Worm (Caenorhabditis elegans) whole organism, L1 larva: ENCODE data around the gene nipi-3.
A peak's percentile ranks its signal among the peaks of the same experiment; 100 is the strongest.

Source experiments
- C04F5.9 ChIP-seq: sonication (generic microtip); optimal IDR thresholded peaks from 2 replicates; lab custom pipeline; 2016; ENCODE audit warnings: missing genetic modification characterization, missing compliant biosample characterization
- C34B4.2 ChIP-seq: sonication (generic microtip); optimal IDR thresholded peaks from 2 replicates; lab custom pipeline; 2017; ENCODE audit warnings: mild to moderate bottlenecking, missing genetic modification characterization, missing compliant biosample characterization
- Y116A8C.19 ChIP-seq: sonication (generic microtip); optimal IDR thresholded peaks from 2 replicates; lab custom pipeline; 2016; ENCODE audit warnings: missing compliant biosample characterization, missing genetic modification characterization, borderline replicate concordance
- alr-1 ChIP-seq: fragments of 200-800 bp; sonication (Bioruptor generic); optimal IDR thresholded peaks from 2 replicates; lab custom pipeline; 2018; ENCODE audit warnings: borderline replicate concordance, mild to moderate bottlenecking, missing genetic modification characterization, missing compliant biosample characterization
- aly-2 ChIP-seq: fragments of 150-350 bp; optimal IDR thresholded peaks from 2 replicates; lab custom pipeline; 2014; ENCODE audit warnings: missing biosample characterization, missing genetic modification characterization
- ama-1 ChIP-seq: fragments of 150-350 bp; optimal IDR thresholded peaks from 2 replicates; lab custom pipeline; 2014
- ceh-8 ChIP-seq: fragments of 200-800 bp; sonication (Bioruptor generic); optimal IDR thresholded peaks from 2 replicates; lab custom pipeline; 2018; ENCODE audit warnings: mild to moderate bottlenecking, missing genetic modification characterization, moderate library complexity, missing compliant biosample characterization
- ceh-82 ChIP-seq, 3 experiments: fragments of 150-350 bp in 1 of 3; sonication (generic microtip) in 2 of 3; optimal IDR thresholded peaks; 2 replicates each; lab custom pipeline; 2014 to 2017; ENCODE audit warnings: missing biosample characterization in 3 of 3, missing genetic modification characterization in 3 of 3
- ces-1 ChIP-seq: fragments of 150-350 bp; optimal IDR thresholded peaks from 2 replicates; lab custom pipeline; 2014; ENCODE audit warnings: missing biosample characterization, missing genetic modification reagents, missing genetic modification characterization
- efl-3 ChIP-seq: fragments of 200-800 bp; sonication (Bioruptor generic); optimal IDR thresholded peaks from 2 replicates; lab custom pipeline; 2018; ENCODE audit warnings: mild to moderate bottlenecking, missing genetic modification characterization, missing compliant biosample characterization
- egl-13 ChIP-seq: sonication (generic microtip); optimal IDR thresholded peaks from 2 replicates; lab custom pipeline; 2016; ENCODE audit warnings: missing genotype, missing genetic modification reagents, missing genetic modification characterization, missing compliant biosample characterization
- egl-27 ChIP-seq, 2 experiments: fragments of 150-350 bp in 1 of 2; sonication (generic microtip); optimal IDR thresholded peaks; 3 replicates each; lab custom pipeline; 2017 to 2018; ENCODE audit warnings: missing biosample characterization in 2 of 2, missing genetic modification characterization in 2 of 2, missing genetic modification reagents in 2 of 2
- elt-2 ChIP-seq: sonication (generic microtip); optimal IDR thresholded peaks from 2 replicates; lab custom pipeline; 2016; ENCODE audit warnings: missing genetic modification characterization, mild to moderate bottlenecking, inconsistent platforms, missing compliant biosample characterization, missing genetic modification reagents
- fkh-10 ChIP-seq: sonication (generic microtip); optimal IDR thresholded peaks from 2 replicates; lab custom pipeline; 2017; ENCODE audit warnings: missing biosample characterization, missing genetic modification reagents, missing genetic modification characterization
- fkh-8 ChIP-seq: sonication (generic microtip); optimal IDR thresholded peaks from 2 replicates; lab custom pipeline; 2016; ENCODE audit warnings: mild to moderate bottlenecking, missing genetic modification characterization, missing compliant biosample characterization
- fos-1 ChIP-seq: fragments of 150-350 bp; optimal IDR thresholded peaks from 2 replicates; lab custom pipeline; 2014; ENCODE audit warnings: missing biosample characterization, missing genetic modification characterization
- grh-1 ChIP-seq: fragments of 200-800 bp; sonication (Bioruptor generic); IDR thresholded peaks from 2 replicates; pipeline ENCODE4 v1.3.6; 2022; ENCODE audit warnings: missing genetic modification reagents, missing genetic modification characterization, missing compliant biosample characterization
- hlh-4 ChIP-seq: sonication (generic microtip); optimal IDR thresholded peaks from 2 replicates; lab custom pipeline; 2016; ENCODE audit warnings: mild to moderate bottlenecking, missing genetic modification characterization, missing compliant biosample characterization
- hpl-2 ChIP-seq: fragments of 150-350 bp; optimal IDR thresholded peaks from 2 replicates; lab custom pipeline; 2014; ENCODE audit warnings: missing biosample characterization, missing genetic modification reagents, missing genetic modification characterization
- irx-1 ChIP-seq: sonication (generic microtip); optimal IDR thresholded peaks from 2 replicates; lab custom pipeline; 2016; ENCODE audit warnings: missing genetic modification characterization, missing compliant biosample characterization
- jun-1 ChIP-seq: fragments of 150-350 bp; optimal IDR thresholded peaks from 2 replicates; lab custom pipeline; 2014; ENCODE audit warnings: missing biosample characterization, missing genetic modification reagents, missing genetic modification characterization
- lin-13 ChIP-seq: fragments of 150-350 bp; optimal IDR thresholded peaks from 2 replicates; lab custom pipeline; 2014; ENCODE audit warnings: missing biosample characterization, missing genetic modification reagents, missing genetic modification characterization
- lin-14 ChIP-seq: fragments of 200-800 bp; sonication (Bioruptor generic); optimal IDR thresholded peaks from 2 replicates; lab custom pipeline; 2018; ENCODE audit warnings: mild to moderate bottlenecking, missing genetic modification characterization, moderate library complexity, missing compliant biosample characterization
- lin-15B ChIP-seq: fragments of 150-350 bp; sonication (generic microtip); optimal IDR thresholded peaks from 3 replicates; lab custom pipeline; 2014; ENCODE audit warnings: missing biosample characterization, missing genetic modification characterization
- lin-35 ChIP-seq, 2 experiments: fragments of 150-350 bp; optimal IDR thresholded peaks; 2 replicates each; lab custom pipeline; 2014; ENCODE audit warnings: missing biosample characterization in 2 of 2, missing genetic modification characterization in 2 of 2, missing genetic modification reagents in 2 of 2
- lin-39 ChIP-seq: fragments of 150-350 bp; optimal IDR thresholded peaks from 2 replicates; lab custom pipeline; 2014; ENCODE audit warnings: missing biosample characterization, missing genetic modification reagents, missing genetic modification characterization
- lir-3 ChIP-seq: sonication (generic microtip); optimal IDR thresholded peaks from 2 replicates; lab custom pipeline; 2016; ENCODE audit warnings: mild to moderate bottlenecking, missing genetic modification characterization, moderate library complexity, missing compliant biosample characterization; ENCODE audit not compliant: poor library complexity
- mab-9 ChIP-seq: fragments of 200-800 bp; sonication (Bioruptor generic); IDR thresholded peaks from 2 replicates; pipeline ENCODE4 v1.3.6; 2022; ENCODE audit warnings: missing genetic modification reagents, missing genetic modification characterization, missing compliant biosample characterization
- mdl-1 ChIP-seq, 2 experiments: fragments of 150-350 bp; optimal IDR thresholded peaks; 2 replicates each; lab custom pipeline; 2014 to 2017; ENCODE audit warnings: missing biosample characterization in 2 of 2, missing genetic modification characterization in 2 of 2, inconsistent platforms in 1 of 2
- mef-2 ChIP-seq: fragments of 150-350 bp; optimal IDR thresholded peaks from 2 replicates; lab custom pipeline; 2014; ENCODE audit warnings: missing biosample characterization, missing genetic modification characterization
- mep-1 ChIP-seq: fragments of 150-350 bp; optimal IDR thresholded peaks from 2 replicates; lab custom pipeline; 2014; ENCODE audit warnings: missing biosample characterization, missing genetic modification characterization
- nhr-11 ChIP-seq: fragments of 150-350 bp; optimal IDR thresholded peaks from 2 replicates; lab custom pipeline; 2014; ENCODE audit warnings: missing biosample characterization, missing genetic modification characterization
- nhr-237 ChIP-seq: fragments of 150-350 bp; optimal IDR thresholded peaks from 2 replicates; lab custom pipeline; 2014; ENCODE audit warnings: missing biosample characterization, missing genetic modification characterization
- nhr-28 ChIP-seq: fragments of 150-350 bp; optimal IDR thresholded peaks from 2 replicates; lab custom pipeline; 2014; ENCODE audit warnings: missing biosample characterization, missing genetic modification characterization
- nhr-47 ChIP-seq: sonication (generic microtip); optimal IDR thresholded peaks from 2 replicates; lab custom pipeline; 2016; ENCODE audit warnings: mild to moderate bottlenecking, missing genetic modification characterization, moderate library complexity, missing compliant biosample characterization
- nhr-71 ChIP-seq: sonication (generic microtip); optimal IDR thresholded peaks from 2 replicates; lab custom pipeline; 2016; ENCODE audit warnings: mild to moderate bottlenecking, missing genetic modification characterization, moderate library complexity, missing compliant biosample characterization
- nhr-77 ChIP-seq: fragments of 150-350 bp; optimal IDR thresholded peaks from 2 replicates; lab custom pipeline; 2014; ENCODE audit warnings: missing biosample characterization, missing genetic modification characterization
- nhr-90 ChIP-seq: sonication (generic microtip); optimal IDR thresholded peaks from 2 replicates; lab custom pipeline; 2016; ENCODE audit warnings: mild to moderate bottlenecking, missing genetic modification characterization, missing compliant biosample characterization; ENCODE audit not compliant: poor library complexity
- pqm-1 ChIP-seq: sonication (generic microtip); optimal IDR thresholded peaks from 3 replicates; lab custom pipeline; 2017; ENCODE audit warnings: missing biosample characterization, missing genetic modification characterization
- rnt-1 ChIP-seq: sonication (generic microtip); optimal IDR thresholded peaks from 2 replicates; lab custom pipeline; 2016; ENCODE audit warnings: mild to moderate bottlenecking, missing genetic modification characterization, moderate library complexity, missing compliant biosample characterization
- snu-23 ChIP-seq: sonication (generic microtip); optimal IDR thresholded peaks from 2 replicates; lab custom pipeline; 2016; ENCODE audit warnings: missing genetic modification characterization, missing compliant biosample characterization
- sox-4 ChIP-seq: sonication (generic microtip); optimal IDR thresholded peaks from 2 replicates; lab custom pipeline; 2016; ENCODE audit warnings: missing genetic modification characterization, missing compliant biosample characterization
- sup-37 ChIP-seq: fragments of 200-800 bp; sonication (Bioruptor generic); optimal IDR thresholded peaks from 2 replicates; lab custom pipeline; 2018; ENCODE audit warnings: mild to moderate bottlenecking, missing genetic modification characterization, missing compliant biosample characterization
- unc-130 ChIP-seq: fragments of 150-350 bp; optimal IDR thresholded peaks from 2 replicates; lab custom pipeline; 2017; ENCODE audit warnings: missing biosample characterization, missing genetic modification characterization, inconsistent platforms
- unc-86 ChIP-seq: sonication (generic microtip); optimal IDR thresholded peaks from 2 replicates; lab custom pipeline; 2016; ENCODE audit warnings: missing genetic modification characterization, missing compliant biosample characterization
- unc-98 ChIP-seq: fragments of 200-800 bp; sonication (Bioruptor generic); IDR thresholded peaks from 2 replicates; pipeline ENCODE4 v1.3.6; 2022; ENCODE audit warnings: missing genetic modification characterization, missing compliant biosample characterization
- xbp-1 ChIP-seq: sonication (generic microtip); optimal IDR thresholded peaks from 2 replicates; lab custom pipeline; 2016; ENCODE audit warnings: missing genetic modification characterization, missing compliant biosample characterization
- zip-4 ChIP-seq: fragments of 200-800 bp; sonication (Bioruptor generic); optimal IDR thresholded peaks from 2 replicates; lab custom pipeline; 2018; ENCODE audit warnings: mild to moderate bottlenecking, missing genetic modification characterization, moderate library complexity, missing compliant biosample characterization
- ztf-4 ChIP-seq: fragments of 150-350 bp; optimal IDR thresholded peaks from 2 replicates; lab custom pipeline; 2014; ENCODE audit warnings: missing biosample characterization, missing genetic modification characterization

Gene nipi-3

ce11 chrX:15566640-15567039 lies 41.1 kb upstream of the nipi-3 start (continued):
- TF ChIP-seq mdl-1 (tag; optimal IDR thresholded peaks at IDR 0.05; lab: Kevin White, UChicago) (no peak), pqm-1 (no peak), nhr-71 (peak; percentile 40), grh-1 (GFP tag; lab: Robert Waterston, UW) (no peak), egl-13 (no peak), irx-1 (no peak), egl-27 (tag; optimal IDR thresholded peaks at IDR 0.05; lab: Kevin White, UChicago) (no peak), aly-2 (tag; lab: Kevin White, UChicago) (no peak), ces-1 (GFP tag; lab: Kevin White, UChicago) (no peak), nhr-11 (tag; lab: Kevin White, UChicago) (no peak), ama-1 (lab: Kevin White, UChicago) (no peak), hlh-4 (tag; lab: Kevin White, UChicago) (no peak), nhr-47 (tag; lab: Kevin White, UChicago) (peak; percentile 41), efl-3 (GFP tag; lab: Kevin White, UChicago) (no peak), xbp-1 (tag; lab: Kevin White, UChicago) (no peak), ceh-8 (GFP tag; lab: Kevin White, UChicago) (no peak), sup-37 (GFP tag; lab: Kevin White, UChicago) (no peak), nhr-90 (tag; lab: Kevin White, UChicago) (no peak), mab-9 (GFP tag; lab: Robert Waterston, UW) (no peak), unc-86 (peak; percentile 44), fkh-8 (tag; lab: Kevin White, UChicago) (peak; percentile 71), fos-1 (tag; lab: Kevin White, UChicago) (no peak), rnt-1 (tag; lab: Kevin White, UChicago) (no peak), lin-15B (tag; lab: Kevin White, UChicago) (no peak)
- TF ChIP-seq, all 84 proteins: peak for 13

- no peak for TF ChIP-seq alr-1 (tag; lab: Kevin White, UChicago)
- peak in 2 of 3 experiments; percentile 33 to 58 for TF ChIP-seq ceh-82 (tag; optimal IDR thresholded peaks at IDR 0.05; lab: Kevin White, UChicago)
- TF ChIP-seq mab-9 (GFP tag; lab: Robert Waterston, UW) = no peak
- peak; percentile 58 to 80 for TF ChIP-seq lin-35 (GFP tag; optimal IDR thresholded peaks at IDR 0.05; lab: Kevin White, UChicago)
- TF ChIP-seq ztf-4 (tag; lab: Kevin White, UChicago) = no peak
- TF ChIP-seq nhr-28 (tag; lab: Kevin White, UChicago) = no peak
- TF ChIP-seq mef-2 (tag; lab: Kevin White, UChicago) = no peak
- peak; percentile 77 for TF ChIP-seq lir-3
- peak; percentile 39 for TF ChIP-seq zip-4 (GFP tag; lab: Kevin White, UChicago)
- peak; percentile 71 for TF ChIP-seq mep-1
- peak; percentile 45 for TF ChIP-seq unc-130 (tag; lab: Kevin White, UChicago)
- TF ChIP-seq nhr-11 (tag; lab: Kevin White, UChicago) = no peak
- no peak for TF ChIP-seq lin-39 (tag; lab: Kevin White, UChicago)
- peak; percentile 71 for TF ChIP-seq lin-13 (GFP tag; lab: Kevin White, UChicago)
- TF ChIP-seq unc-98 = no peak
- peak; percentile 39 for TF ChIP-seq jun-1 (tag; lab: Kevin White, UChicago)
- TF ChIP-seq C34B4.2 (tag; lab: Kevin White, UChicago) = no peak
- peak; percentile 38 for TF ChIP-seq nhr-77 (tag; lab: Kevin White, UChicago)
- peak; percentile 30 for TF ChIP-seq elt-2 (tag; lab: Kevin White, UChicago)
- TF ChIP-seq C04F5.9 = peak; percentile 51
- TF ChIP-seq lin-15B (tag; lab: Kevin White, UChicago) = peak; percentile 6
- TF ChIP-seq aly-2 (tag; lab: Kevin White, UChicago) = no peak
- TF ChIP-seq sup-37 (GFP tag; lab: Kevin White, UChicago) = no peak
- TF ChIP-seq nhr-237 (tag; lab: Kevin White, UChicago) = no peak
- TF ChIP-seq hpl-2 = no peak
- no peak for TF ChIP-seq fkh-10 (GFP tag; lab: Kevin White, UChicago)
- TF ChIP-seq sox-4 = no peak
- TF ChIP-seq lin-14 = peak; percentile 88
- peak; percentile 56 for TF ChIP-seq fos-1 (tag; lab: Kevin White, UChicago)
- no peak for TF ChIP-seq Y116A8C.19 (tag; lab: Kevin White, UChicago)
- peak; percentile 86 for TF ChIP-seq snu-23 (GFP tag; lab: Kevin White, UChicago)
These were observed 39.5 kb upstream of the nipi-3 start, which contains the start of gene dyn-1 for ce11 chrX:15567986-15568940. TSS of gene dyn-1 (plus strand) at chrX:15568890.
